Fruit fly (Drosophila melanogaster) whole organism: Measurements from ENCODE around the gene CG7214.

Experiments
- psq ChIP-seq: fragments of >200 bp; optimal IDR thresholded peaks from 2 replicates; lab custom pipeline; 2017
- usp ChIP-seq: fragments of >200 bp; optimal IDR thresholded peaks from 2 replicates; lab custom pipeline; 2017; ENCODE audit warnings: missing biosample characterization, missing genetic modification characterization, mixed read lengths

DNA sequence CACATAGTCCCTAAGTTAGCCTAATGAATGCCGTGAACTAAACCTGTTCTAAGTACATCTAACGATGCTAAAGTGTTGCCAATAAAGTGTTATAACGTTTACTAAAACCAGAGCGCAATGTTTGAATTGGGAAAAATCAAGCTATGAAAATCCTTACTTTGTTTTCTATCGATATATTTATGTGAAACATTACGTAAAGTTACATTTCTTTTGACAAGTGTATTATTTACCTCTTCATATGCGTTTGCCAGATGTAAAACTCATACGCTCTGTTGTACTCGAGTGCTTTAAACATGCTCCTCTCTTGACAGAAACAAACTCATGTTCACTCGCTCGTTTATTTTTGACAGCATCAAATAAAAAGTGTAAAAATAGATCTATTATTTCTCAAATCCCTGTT lies 34.1 kb downstream of the CG7214 start, which contains the start of gene Ntl:
- TF ChIP-seq psq (no peak), usp (GFP tag; lab: Kevin White, UChicago) (no peak)
